Worm (Caenorhabditis elegans): ENCODE results near the gene col-152.

ce11 chrV:10589774-10590528 lies 29.2 kb downstream of the col-152 start, which contains the start of gene ttr-23:
- TF ChIP-seq blmp-1 (tag; optimal IDR thresholded peaks at IDR 0.05), result no peak
- no peak for TF ChIP-seq sptf-1 (tag; optimal IDR thresholded peaks at IDR 0.05)
- TF ChIP-seq lin-13 (tag; optimal IDR thresholded peaks at IDR 0.05), result no peak
- TF ChIP-seq snpc-4 (tag; optimal IDR thresholded peaks at IDR 0.05), result no peak
- TF ChIP-seq unc-62 (GFP tag; optimal IDR thresholded peaks at IDR 0.05), result no peak
- TF ChIP-seq nhr-237 (tag; optimal IDR thresholded peaks at IDR 0.05), result no peak
- no peak for TF ChIP-seq lsy-2 (tag; optimal IDR thresholded peaks at IDR 0.05)
- no peak for TF ChIP-seq ces-1 (GFP tag; optimal IDR thresholded peaks at IDR 0.05)
- TF ChIP-seq nhr-2 (tag; optimal IDR thresholded peaks at IDR 0.05), result no peak
- no peak for TF ChIP-seq nhr-28 (tag; optimal IDR thresholded peaks at IDR 0.05)
- no peak for TF ChIP-seq mep-1 (tag; optimal IDR thresholded peaks at IDR 0.05)

Measured in whole organism, mixed stage, embryonic.